Worm (Caenorhabditis elegans) whole organism, young adult: ENCODE data around the gene lrpr-1.

Source experiments
- F10E7.11 ChIP-seq: sonication (generic microtip); optimal IDR thresholded peaks from 2 replicates; lab custom pipeline; 2017; ENCODE audit warnings: mild to moderate bottlenecking, missing genetic modification characterization, moderate library complexity, missing compliant biosample characterization
- Y53G8AR.9 ChIP-seq: fragments of 200-800 bp; sonication (Bioruptor generic); conservative IDR thresholded peaks from 2 replicates; pipeline ENCODE4 v1.3.6; 2022; ENCODE audit warnings: missing genetic modification reagents, missing genetic modification characterization, missing compliant biosample characterization
- attf-3 ChIP-seq: fragments of 200-800 bp; sonication (Bioruptor generic); conservative IDR thresholded peaks from 2 replicates; pipeline ENCODE4 v1.3.6; 2022; ENCODE audit warnings: missing genetic modification reagents, missing genetic modification characterization, missing compliant biosample characterization
- dpff-1 ChIP-seq: sonication (generic microtip); optimal IDR thresholded peaks from 2 replicates; lab custom pipeline; 2017; ENCODE audit warnings: mild to moderate bottlenecking, missing genetic modification characterization, missing compliant biosample characterization
- hsf-1 ChIP-seq: fragments of 200-800 bp; sonication (Bioruptor generic); IDR thresholded peaks from 2 replicates; pipeline ENCODE4 v1.3.6; 2022; ENCODE audit warnings: missing genetic modification reagents, missing genetic modification characterization, missing compliant biosample characterization
- lin-35 ChIP-seq, 3 experiments: fragments of 150-350 bp in 2 of 3; sonication (generic microtip) in 1 of 3; optimal IDR thresholded peaks; 2 replicates each; lab custom pipeline; 2014 to 2018; ENCODE audit warnings: missing biosample characterization in 3 of 3, missing genetic modification characterization in 3 of 3, missing genetic modification reagents in 3 of 3
- lin-40 ChIP-seq: sonication (generic microtip); optimal IDR thresholded peaks from 2 replicates; lab custom pipeline; 2016; ENCODE audit warnings: missing genetic modification characterization, mild to moderate bottlenecking, missing compliant biosample characterization, missing genotype, missing genetic modification reagents
- madf-6 ChIP-seq: fragments of 200-800 bp; sonication (Bioruptor generic); IDR thresholded peaks from 2 replicates; pipeline ENCODE4 v1.3.6; 2022; ENCODE audit warnings: missing genetic modification reagents, missing genetic modification characterization, missing compliant biosample characterization
- mcd-1 ChIP-seq: fragments of 200-800 bp; sonication (Bioruptor generic); IDR thresholded peaks from 2 replicates; pipeline ENCODE4 v1.3.6; 2022; ENCODE audit warnings: missing genetic modification reagents, missing genetic modification characterization, missing compliant biosample characterization
- nhr-90 ChIP-seq: sonication (generic microtip); optimal IDR thresholded peaks from 2 replicates; lab custom pipeline; 2016; ENCODE audit warnings: missing genotype, mild to moderate bottlenecking, missing genetic modification characterization, missing compliant biosample characterization
- unc-62 ChIP-seq: fragments of 150-350 bp; optimal IDR thresholded peaks from 2 replicates; lab custom pipeline; 2014; ENCODE audit warnings: missing biosample characterization, missing genetic modification reagents, missing genetic modification characterization

ce11 chrV:5865085-5865484 lies 52.6 kb downstream of the lrpr-1 start, which contains the start of gene F26F12.5:
- TF ChIP-seq unc-62 (no peak), dpff-1 (tag; lab: Kevin White, UChicago) (no peak), Y53G8AR.9 (GFP tag; lab: Robert Waterston, UW) (no peak), lin-40 (tag; lab: Kevin White, UChicago) (no peak), hsf-1 (no peak), nhr-90 (tag; lab: Kevin White, UChicago) (no peak), madf-6 (GFP tag; lab: Robert Waterston, UW) (no peak), attf-3 (no peak), lin-35 (GFP tag; optimal IDR thresholded peaks at IDR 0.05; lab: Kevin White, UChicago) (no peak), mcd-1 (no peak), F10E7.11 (tag; lab: Kevin White, UChicago) (no peak)
